Worm (Caenorhabditis elegans) whole organism, mixed stage, embryonic: ENCODE results near the gene F28G4.2.

Source experiments
- blmp-1 ChIP-seq: fragments of 150-350 bp; optimal IDR thresholded peaks from 2 replicates; lab custom pipeline; 2014; ENCODE audit warnings: missing biosample characterization, missing genetic modification characterization
- ceh-43 ChIP-seq: fragments of 200-800 bp; sonication (Bioruptor generic); optimal IDR thresholded peaks from 2 replicates; lab custom pipeline; 2018; ENCODE audit warnings: mild to moderate bottlenecking, missing genetic modification characterization, moderate library complexity, missing compliant biosample characterization
- ces-1 ChIP-seq: fragments of 150-350 bp; optimal IDR thresholded peaks from 2 replicates; lab custom pipeline; 2014; ENCODE audit warnings: missing biosample characterization, missing genetic modification reagents, missing genetic modification characterization
- cnd-1 ChIP-seq: fragments of 200-800 bp; sonication (Bioruptor generic); optimal IDR thresholded peaks from 2 replicates; lab custom pipeline; 2018; ENCODE audit warnings: mild to moderate bottlenecking, missing genetic modification characterization, missing compliant biosample characterization
- flh-1 ChIP-seq: fragments of 200-800 bp; sonication (Bioruptor generic); optimal IDR thresholded peaks from 2 replicates; lab custom pipeline; 2018; ENCODE audit warnings: mild to moderate bottlenecking, missing genetic modification characterization, moderate library complexity, missing compliant biosample characterization
- nhr-12 ChIP-seq: fragments of 150-350 bp; optimal IDR thresholded peaks from 2 replicates; lab custom pipeline; 2014; ENCODE audit warnings: missing biosample characterization, missing genetic modification characterization
- nhr-2 ChIP-seq: fragments of 150-350 bp; optimal IDR thresholded peaks from 2 replicates; lab custom pipeline; 2014; ENCODE audit warnings: missing biosample characterization, missing genetic modification characterization
- nhr-76 ChIP-seq: sonication (generic microtip); optimal IDR thresholded peaks from 2 replicates; lab custom pipeline; 2017; ENCODE audit warnings: missing biosample characterization, missing genetic modification characterization
- pha-4 ChIP-seq: fragments of 150-350 bp; optimal IDR thresholded peaks from 2 replicates; lab custom pipeline; 2018; ENCODE audit warnings: missing biosample characterization, missing genetic modification reagents, missing genetic modification characterization
- unc-39 ChIP-seq: fragments of 150-350 bp; optimal IDR thresholded peaks from 2 replicates; lab custom pipeline; 2014; ENCODE audit warnings: missing biosample characterization, missing genetic modification characterization
- unc-62 ChIP-seq: fragments of 150-350 bp; optimal IDR thresholded peaks from 2 replicates; lab custom pipeline; 2014; ENCODE audit warnings: missing biosample characterization, missing genetic modification reagents, missing genetic modification characterization

- TF ChIP-seq nhr-2 (tag; lab: Kevin White, UChicago) (no peak), nhr-12 (tag; lab: Kevin White, UChicago) (no peak), nhr-76 (no peak), flh-1 (GFP tag; lab: Kevin White, UChicago) (no peak), ces-1 (GFP tag; lab: Kevin White, UChicago) (no peak), ceh-43 (GFP tag; lab: Kevin White, UChicago) (no peak), cnd-1 (no peak), unc-39 (no peak), unc-62 (GFP tag; lab: Kevin White, UChicago) (no peak), pha-4 (tag; lab: Kevin White, UChicago) (no peak), blmp-1 (tag; lab: Kevin White, UChicago) (no peak)
Observed at ce11 chrV:16266514-16266913, 15.6 kb downstream of the F28G4.2 start, which contains the start of gene T13F3.4.
